Worm (Caenorhabditis elegans) whole organism, midembryonic: ENCODE results near the gene snfc-5.

Source experiments
- T22C8.4 ChIP-seq: fragments of 200-800 bp; sonication (Bioruptor generic); IDR thresholded peaks from 2 replicates; pipeline ENCODE4 v1.3.6; 2022; ENCODE audit warnings: missing genetic modification characterization, missing compliant biosample characterization
- cog-1 ChIP-seq: sonication (generic microtip); optimal IDR thresholded peaks from 2 replicates; lab custom pipeline; 2016; ENCODE audit warnings: missing genetic modification characterization, missing compliant biosample characterization
- flt-1 ChIP-seq: fragments of 200-800 bp; sonication (Bioruptor generic); IDR thresholded peaks from 2 replicates; pipeline ENCODE4 v1.3.6; 2022; ENCODE audit warnings: missing genetic modification characterization, missing compliant biosample characterization
- klf-2 ChIP-seq: fragments of 200-800 bp; sonication (Bioruptor generic); conservative IDR thresholded peaks from 2 replicates; pipeline ENCODE4 v1.3.6; 2022; ENCODE audit warnings: missing genetic modification reagents, missing genetic modification characterization, missing compliant biosample characterization
- med-1 ChIP-seq: sonication (generic microtip); optimal IDR thresholded peaks from 2 replicates; lab custom pipeline; 2017; ENCODE audit warnings: missing genetic modification characterization, mild to moderate bottlenecking, missing compliant biosample characterization, antibody characterized with exemption, missing genetic modification reagents; ENCODE audit not compliant: insufficient read depth
- ref-1 ChIP-seq: fragments of 200-800 bp; sonication (Bioruptor generic); conservative IDR thresholded peaks from 2 replicates; pipeline ENCODE4 v1.3.6; 2022; ENCODE audit warnings: missing genetic modification reagents, missing genetic modification characterization, missing compliant biosample characterization
- tab-1 ChIP-seq: fragments of 200-800 bp; sonication (Bioruptor generic); IDR thresholded peaks from 2 replicates; pipeline ENCODE4 v1.3.6; 2022; ENCODE audit warnings: missing genetic modification characterization, missing compliant biosample characterization
- ztf-23 ChIP-seq: fragments of 200-800 bp; sonication (Bioruptor generic); IDR thresholded peaks from 2 replicates; pipeline ENCODE4 v1.3.6; 2022; ENCODE audit warnings: missing genetic modification reagents, missing genetic modification characterization, missing compliant biosample characterization
- ztf-29 ChIP-seq: fragments of 200-800 bp; sonication (Bioruptor generic); IDR thresholded peaks from 2 replicates; pipeline ENCODE4 v1.3.6; 2022; ENCODE audit warnings: missing genetic modification reagents, missing genetic modification characterization, missing compliant biosample characterization

Gene snfc-5

DNA sequence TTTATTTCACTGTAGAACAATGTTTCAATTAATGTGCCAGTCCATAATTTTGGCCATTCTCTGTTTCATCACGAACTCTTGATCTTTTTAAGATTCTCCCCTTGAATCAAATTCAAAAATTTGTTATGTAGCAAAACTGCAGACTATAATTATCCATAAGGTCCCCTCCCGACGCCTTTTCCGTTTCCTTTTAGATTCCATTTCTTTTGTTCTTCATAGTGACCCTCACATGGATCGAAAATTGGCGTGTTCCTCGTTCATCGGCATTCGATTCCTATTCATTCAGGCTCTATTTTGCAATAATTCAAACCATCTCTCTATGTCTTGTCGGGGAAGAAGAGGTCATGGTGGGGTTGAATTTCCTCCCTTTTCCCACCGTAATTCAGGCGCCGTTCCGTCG is 39.9 kb downstream of the snfc-5 start:
- TF ChIP-seq cog-1 (tag; lab: Kevin White, UChicago), result no peak

- TF ChIP-seq cog-1 (tag; lab: Kevin White, UChicago) (no peak), T22C8.4 (GFP tag; lab: Robert Waterston, UW) (no peak)
Measured at ce11 chrIII:4448029-4448428, 43.4 kb downstream of the snfc-5 start.

DNA sequence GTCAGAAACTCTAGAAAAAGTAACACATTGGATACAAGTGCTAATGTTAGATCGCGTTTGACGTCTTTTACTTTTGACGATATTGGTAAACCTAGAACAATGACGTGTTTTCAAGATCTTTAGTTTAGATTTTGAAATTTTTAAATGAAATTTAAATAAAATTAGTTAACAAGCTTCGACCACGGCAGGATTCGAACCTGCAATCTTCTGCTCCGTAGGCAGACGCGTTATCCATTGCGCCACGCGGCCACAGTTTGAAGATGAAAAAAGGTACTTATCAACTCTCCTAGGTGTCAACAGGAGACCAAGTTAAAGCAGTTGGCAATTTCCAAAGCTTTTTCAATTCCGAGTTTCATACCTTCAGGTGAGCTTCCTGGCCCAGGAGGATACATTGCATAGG is 44.8 kb downstream of the snfc-5 start:
- TF ChIP-seq ref-1 (GFP tag; lab: Robert Waterston, UW) (no peak), ztf-23 (GFP tag; lab: Robert Waterston, UW) (no peak), flt-1 (no peak), cog-1 (tag; lab: Kevin White, UChicago) (no peak), T22C8.4 (GFP tag; lab: Robert Waterston, UW) (no peak), ztf-29 (GFP tag; lab: Robert Waterston, UW) (no peak), tab-1 (GFP tag; lab: Robert Waterston, UW) (no peak), klf-2 (GFP tag; lab: Robert Waterston, UW) (no peak), med-1 (GFP tag; lab: Kevin White, UChicago) (no peak)

- no peak for TF ChIP-seq T22C8.4 (GFP tag; lab: Robert Waterston, UW)
- no peak for TF ChIP-seq flt-1
- no peak for TF ChIP-seq ztf-23 (GFP tag; lab: Robert Waterston, UW)
- no peak for TF ChIP-seq tab-1 (GFP tag; lab: Robert Waterston, UW)
- no peak for TF ChIP-seq ref-1 (GFP tag; lab: Robert Waterston, UW)
- no peak for TF ChIP-seq cog-1 (tag; lab: Kevin White, UChicago)
- no peak for TF ChIP-seq med-1 (GFP tag; lab: Kevin White, UChicago)
- TF ChIP-seq ztf-29 (GFP tag; lab: Robert Waterston, UW), result no peak
- TF ChIP-seq klf-2 (GFP tag; lab: Robert Waterston, UW), result no peak
Measured at ce11 chrIII:4449893-4450579, 45.5 kb downstream of the snfc-5 start, which contains the start of gene ceh-43. Gene ceh-43 (minus strand): TSS chrIII:4449943.

DNA sequence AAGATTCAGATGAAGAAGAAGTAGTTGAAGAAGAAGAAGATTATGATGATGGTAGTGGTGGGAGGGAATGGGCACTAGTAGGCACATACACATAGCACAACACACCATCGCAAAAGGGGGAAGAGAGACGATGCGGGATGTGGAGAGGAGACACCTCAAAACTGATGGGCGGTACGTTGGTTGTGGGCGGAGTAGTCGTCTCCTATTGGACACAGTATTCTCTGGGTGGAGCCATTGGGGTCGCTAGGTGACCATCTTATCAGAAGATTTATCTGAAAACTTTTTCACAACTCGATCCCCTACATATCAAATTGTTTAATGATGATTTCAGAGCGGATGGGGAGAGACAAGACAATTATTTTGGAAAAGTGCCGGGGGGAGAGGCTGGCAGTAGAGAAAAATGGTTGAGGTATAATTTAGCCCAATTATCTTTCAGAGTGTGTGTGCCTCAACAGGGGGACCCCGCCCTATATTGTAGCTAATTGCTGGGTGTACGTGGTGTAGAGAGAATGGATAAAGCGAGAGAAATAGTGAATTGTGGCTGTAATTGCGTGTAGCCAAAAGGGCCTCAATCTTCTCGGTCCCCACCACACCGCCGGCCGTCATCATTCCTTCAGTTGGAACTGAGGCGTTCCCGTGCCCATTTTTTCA is 46.3 kb downstream of the snfc-5 start:
- TF ChIP-seq ztf-23 (GFP tag; lab: Robert Waterston, UW), result 0 out of 2 replicates have a peak, but pooled peaks have one; percentile 5
- TF ChIP-seq ztf-29 (GFP tag; lab: Robert Waterston, UW), result no peak
- TF ChIP-seq flt-1, result 0 out of 2 replicates have a peak, but pooled peaks have one; percentile 13
- TF ChIP-seq klf-2 (GFP tag; lab: Robert Waterston, UW), result no peak
- TF ChIP-seq tab-1 (GFP tag; lab: Robert Waterston, UW), result peak; percentile 49; the same call in 1 of the 2 replicates
- TF ChIP-seq cog-1 (tag; lab: Kevin White, UChicago), result no peak
- TF ChIP-seq T22C8.4 (GFP tag; lab: Robert Waterston, UW), result no peak

- TF ChIP-seq tab-1 (GFP tag; lab: Robert Waterston, UW) (no peak), ref-1 (GFP tag; lab: Robert Waterston, UW) (no peak), med-1 (GFP tag; lab: Kevin White, UChicago) (no peak), flt-1 (no peak), ztf-29 (GFP tag; lab: Robert Waterston, UW) (no peak), ztf-23 (GFP tag; lab: Robert Waterston, UW) (no peak), cog-1 (tag; lab: Kevin White, UChicago) (no peak), klf-2 (GFP tag; lab: Robert Waterston, UW) (no peak), T22C8.4 (GFP tag; lab: Robert Waterston, UW) (no peak)
Measured at ce11 chrIII:4452749-4453148, 48.2 kb downstream of the snfc-5 start.

DNA sequence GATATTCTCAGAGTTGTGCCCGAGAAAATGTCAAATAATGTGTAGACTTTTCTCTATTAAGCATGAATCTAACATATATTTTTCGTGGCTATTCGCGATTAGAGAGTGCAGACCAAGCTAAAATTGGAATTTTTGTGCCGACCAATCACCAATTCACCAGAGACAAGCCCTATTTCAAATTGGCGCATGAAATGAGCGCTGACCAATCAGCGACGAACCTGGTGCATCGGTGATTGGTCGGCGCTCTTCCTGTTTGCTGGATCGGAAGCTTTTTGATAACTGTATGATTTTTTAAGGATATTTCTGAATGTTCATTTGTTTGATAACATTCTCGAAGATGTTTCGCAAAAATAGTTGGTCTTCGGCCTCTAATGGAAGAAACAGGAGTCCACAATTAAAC is 48.7 kb downstream of the snfc-5 start:
- TF ChIP-seq ref-1 (GFP tag; lab: Robert Waterston, UW) (no peak), cog-1 (tag; lab: Kevin White, UChicago) (no peak), ztf-23 (GFP tag; lab: Robert Waterston, UW) (no peak), flt-1 (no peak), ztf-29 (GFP tag; lab: Robert Waterston, UW) (no peak), tab-1 (GFP tag; lab: Robert Waterston, UW) (no peak), klf-2 (GFP tag; lab: Robert Waterston, UW) (no peak), T22C8.4 (GFP tag; lab: Robert Waterston, UW) (no peak), med-1 (GFP tag; lab: Kevin White, UChicago) (no peak)

DNA sequence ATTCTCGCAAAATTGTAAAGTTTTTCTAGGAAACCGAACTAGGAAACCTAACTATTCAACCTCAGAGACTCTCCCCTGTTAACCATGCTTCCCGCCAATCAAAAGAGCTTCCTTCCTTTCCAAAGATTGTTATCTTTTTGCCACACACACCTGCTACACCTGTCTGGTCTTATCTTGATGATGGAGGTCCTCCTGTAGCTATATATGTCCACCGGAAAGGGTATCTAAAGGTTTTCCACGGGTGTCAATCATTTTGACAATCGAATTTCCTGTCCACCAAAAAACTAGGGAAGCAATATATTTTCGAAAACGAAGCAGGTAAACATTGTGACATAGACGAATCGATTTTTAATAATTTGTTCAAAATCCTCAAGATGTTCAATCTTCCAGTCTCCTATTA is 49.2 kb downstream of the snfc-5 start:
- TF ChIP-seq ztf-29 (GFP tag; lab: Robert Waterston, UW) (no peak), klf-2 (GFP tag; lab: Robert Waterston, UW) (no peak), med-1 (GFP tag; lab: Kevin White, UChicago) (no peak), tab-1 (GFP tag; lab: Robert Waterston, UW) (no peak), ref-1 (GFP tag; lab: Robert Waterston, UW) (no peak)

ce11 chrIII:4454919-4455318 is 50.3 kb downstream of the snfc-5 start:
- no peak for TF ChIP-seq klf-2 (GFP tag; lab: Robert Waterston, UW)
- no peak for TF ChIP-seq flt-1
- TF ChIP-seq ztf-29 (GFP tag; lab: Robert Waterston, UW), result no peak
- TF ChIP-seq cog-1 (tag; lab: Kevin White, UChicago), result no peak
- no peak for TF ChIP-seq T22C8.4 (GFP tag; lab: Robert Waterston, UW)
- no peak for TF ChIP-seq ztf-23 (GFP tag; lab: Robert Waterston, UW)
- TF ChIP-seq tab-1 (GFP tag; lab: Robert Waterston, UW), result no peak
- TF ChIP-seq ref-1 (GFP tag; lab: Robert Waterston, UW), result no peak
- TF ChIP-seq med-1 (GFP tag; lab: Kevin White, UChicago), result no peak
